Worm (Caenorhabditis elegans) whole organism, L4/young adult: Measurements from ENCODE around the gene ZK1307.7.

Source experiments
- W03F9.2 ChIP-seq: fragments of 150-350 bp; optimal IDR thresholded peaks from 2 replicates; lab custom pipeline; 2014; ENCODE audit warnings: missing biosample characterization, missing genetic modification characterization
- dao-5 ChIP-seq: sonication (generic microtip); optimal IDR thresholded peaks from 2 replicates; lab custom pipeline; 2016; ENCODE audit warnings: missing genotype, missing genetic modification characterization, moderate library complexity, missing compliant biosample characterization
- him-1 ChIP-seq: sonication (generic microtip); optimal IDR thresholded peaks from 2 replicates; lab custom pipeline; 2016; ENCODE audit warnings: missing genotype, missing genetic modification reagents, missing genetic modification characterization, missing compliant biosample characterization

The ZK1307.7 gene

ce11 chrII:9679842-9680241, 43.4 kb downstream of the ZK1307.7 start:
- TF ChIP-seq W03F9.2 (tag; lab: Kevin White, UChicago) (no peak), dao-5 (tag; lab: Kevin White, UChicago) (no peak), him-1 (tag; lab: Kevin White, UChicago) (no peak)

- TF ChIP-seq W03F9.2 (tag; lab: Kevin White, UChicago) (no peak), dao-5 (tag; lab: Kevin White, UChicago) (no peak), him-1 (tag; lab: Kevin White, UChicago) (no peak)
Observed at ce11 chrII:9680493-9680892, 44.1 kb downstream of the ZK1307.7 start, which contains the start of gene ZK1320.13. Gene ZK1320.13, plus strand, starts transcription at chrII:9680793.

- TF ChIP-seq dao-5 (tag; lab: Kevin White, UChicago) (no peak), W03F9.2 (tag; lab: Kevin White, UChicago) (no peak), him-1 (tag; lab: Kevin White, UChicago) (no peak)
Observed at ce11 chrII:9682044-9682443, 45.6 kb downstream of the ZK1307.7 start.

ce11 chrII:9684175-9684574, 47.8 kb downstream of the ZK1307.7 start:
- no peak for TF ChIP-seq W03F9.2 (tag; lab: Kevin White, UChicago)
- no peak for TF ChIP-seq him-1 (tag; lab: Kevin White, UChicago)
- no peak for TF ChIP-seq dao-5 (tag; lab: Kevin White, UChicago)

- no peak for TF ChIP-seq dao-5 (tag; lab: Kevin White, UChicago)
- no peak for TF ChIP-seq W03F9.2 (tag; lab: Kevin White, UChicago)
- no peak for TF ChIP-seq him-1 (tag; lab: Kevin White, UChicago)
Observed at ce11 chrII:9686663-9687193, 50.3 kb downstream of the ZK1307.7 start, which contains the start of gene ZK1320.9. Gene ZK1320.9, minus strand, starts transcription at chrII:9686713.
